Worm (Caenorhabditis elegans) whole organism, L2 larva: ENCODE results near the gene srh-88.
"Not testable (repeated sequence)": the region's sequence is repeated elsewhere in the genome, so short reads cannot be mapped to it uniquely, and the experiment has no call there.

ENCODE experiments used
- F13H6.1 ChIP-seq: sonication (generic microtip); optimal IDR thresholded peaks from 2 replicates; lab custom pipeline; 2016; ENCODE audit warnings: missing genetic modification characterization, missing compliant biosample characterization
- R02D3.7 ChIP-seq: fragments of 150-350 bp; optimal IDR thresholded peaks from 2 replicates; lab custom pipeline; 2014; ENCODE audit warnings: missing biosample characterization, missing genetic modification characterization
- Y55F3AM.14 ChIP-seq: fragments of 200-800 bp; sonication (Bioruptor generic); optimal IDR thresholded peaks from 2 replicates; lab custom pipeline; 2018; ENCODE audit warnings: mild to moderate bottlenecking, missing genetic modification characterization, missing compliant biosample characterization
- alr-1 ChIP-seq: fragments of 150-350 bp; optimal IDR thresholded peaks from 2 replicates; lab custom pipeline; 2014; ENCODE audit warnings: missing biosample characterization, missing genetic modification characterization
- ama-1 ChIP-seq: fragments of 150-350 bp; optimal IDR thresholded peaks from 2 replicates; lab custom pipeline; 2018; ENCODE audit warnings: inconsistent platforms
- blmp-1 ChIP-seq: sonication (generic microtip); optimal IDR thresholded peaks from 2 replicates; lab custom pipeline; 2017; ENCODE audit warnings: missing genetic modification characterization, mild to moderate bottlenecking, missing compliant biosample characterization, antibody characterized with exemption, moderate library complexity; ENCODE audit not compliant: insufficient read depth
- ceh-82 ChIP-seq: fragments of 150-350 bp; optimal IDR thresholded peaks from 2 replicates; lab custom pipeline; 2014; ENCODE audit warnings: missing biosample characterization, missing genetic modification characterization
- elt-1 ChIP-seq: fragments of 150-350 bp; optimal IDR thresholded peaks from 2 replicates; lab custom pipeline; 2014; ENCODE audit warnings: missing biosample characterization, missing genetic modification characterization
- elt-3 ChIP-seq: sonication (generic microtip); optimal IDR thresholded peaks from 2 replicates; lab custom pipeline; 2017; ENCODE audit warnings: missing biosample characterization, missing genetic modification characterization
- fos-1 ChIP-seq: fragments of 150-350 bp; optimal IDR thresholded peaks from 2 replicates; lab custom pipeline; 2014; ENCODE audit warnings: missing biosample characterization, missing genetic modification characterization
- gmeb-1 ChIP-seq: fragments of 150-350 bp; optimal IDR thresholded peaks from 2 replicates; lab custom pipeline; 2014; ENCODE audit warnings: missing biosample characterization, missing genetic modification characterization
- lin-13 ChIP-seq: fragments of 150-350 bp; optimal IDR thresholded peaks from 2 replicates; lab custom pipeline; 2014; ENCODE audit warnings: missing biosample characterization, missing genetic modification reagents, missing genetic modification characterization
- lsy-2 ChIP-seq, 2 experiments: fragments of 150-350 bp in 1 of 2; sonication (generic microtip) in 1 of 2; optimal IDR thresholded peaks; 2 replicates each; lab custom pipeline; 2014 to 2017; ENCODE audit warnings: missing biosample characterization in 2 of 2, missing genetic modification characterization in 2 of 2
- mbf-1 ChIP-seq: sonication (generic microtip); optimal IDR thresholded peaks from 2 replicates; lab custom pipeline; 2017; ENCODE audit warnings: missing biosample characterization, missing genetic modification characterization
- mdl-1 ChIP-seq, 2 experiments: fragments of 150-350 bp in 1 of 2; sonication (generic microtip) in 1 of 2; optimal IDR thresholded peaks; 2 replicates each; lab custom pipeline; 2017; ENCODE audit warnings: missing biosample characterization in 2 of 2, missing genetic modification characterization in 2 of 2
- nhr-11 ChIP-seq: fragments of 150-350 bp; optimal IDR thresholded peaks from 2 replicates; lab custom pipeline; 2014; ENCODE audit warnings: missing biosample characterization, missing genetic modification characterization
- nhr-12 ChIP-seq: fragments of 150-350 bp; optimal IDR thresholded peaks from 2 replicates; lab custom pipeline; 2014; ENCODE audit warnings: missing biosample characterization, missing genetic modification characterization
- nhr-129 ChIP-seq: fragments of 150-350 bp; optimal IDR thresholded peaks from 2 replicates; lab custom pipeline; 2014; ENCODE audit warnings: missing biosample characterization, missing genetic modification characterization
- nhr-23 ChIP-seq: fragments of 150-350 bp; optimal IDR thresholded peaks from 2 replicates; lab custom pipeline; 2014; ENCODE audit warnings: missing biosample characterization, missing genetic modification reagents, missing genetic modification characterization
- nhr-237 ChIP-seq: fragments of 150-350 bp; optimal IDR thresholded peaks from 2 replicates; lab custom pipeline; 2014; ENCODE audit warnings: missing biosample characterization, missing genetic modification characterization
- nhr-6 ChIP-seq: fragments of 150-350 bp; optimal IDR thresholded peaks from 2 replicates; lab custom pipeline; 2014; ENCODE audit warnings: missing biosample characterization, missing genetic modification characterization
- peb-1 ChIP-seq: fragments of 150-350 bp; optimal IDR thresholded peaks from 2 replicates; lab custom pipeline; 2014; ENCODE audit warnings: missing biosample characterization, missing genetic modification characterization
- skn-1 ChIP-seq: sonication (generic microtip); optimal IDR thresholded peaks from 2 replicates; lab custom pipeline; 2017; ENCODE audit warnings: missing biosample characterization, missing genetic modification characterization
- sma-9 ChIP-seq, 2 experiments: fragments of 150-350 bp in 1 of 2; sonication (generic microtip) in 1 of 2; optimal IDR thresholded peaks; 2 replicates each; lab custom pipeline; 2014 to 2016; ENCODE audit warnings: missing genetic modification characterization in 2 of 2, mild to moderate bottlenecking in 1 of 2, missing biosample characterization in 1 of 2, missing compliant biosample characterization in 1 of 2, missing genetic modification reagents in 1 of 2, moderate library complexity in 1 of 2
- unc-39 ChIP-seq: fragments of 150-350 bp; optimal IDR thresholded peaks from 2 replicates; lab custom pipeline; 2014; ENCODE audit warnings: missing biosample characterization, missing genetic modification characterization
- unc-55 ChIP-seq: fragments of 150-350 bp; sonication (generic microtip); optimal IDR thresholded peaks from 3 replicates; lab custom pipeline; 2014; ENCODE audit warnings: missing biosample characterization, missing genetic modification reagents, missing genetic modification characterization
- unc-62 ChIP-seq: fragments of 150-350 bp; optimal IDR thresholded peaks from 2 replicates; lab custom pipeline; 2014; ENCODE audit warnings: missing biosample characterization, missing genetic modification reagents, missing genetic modification characterization
- zag-1 ChIP-seq: fragments of 150-350 bp; optimal IDR thresholded peaks from 2 replicates; lab custom pipeline; 2014; ENCODE audit warnings: missing biosample characterization, missing genetic modification characterization
- ztf-1 ChIP-seq: fragments of 200-800 bp; sonication (Bioruptor generic); conservative IDR thresholded peaks from 2 replicates; pipeline ENCODE4 v1.3.6; 2022; ENCODE audit warnings: missing genetic modification characterization, missing compliant biosample characterization

The srh-88 gene

ce11 chrV:2958202-2958601, 6.5 kb downstream of the srh-88 start, which contains the start of gene srw-142:
Gene srw-142, minus strand, starts transcription at chrV:2958302.
- TF ChIP-seq skn-1 (tag; lab: Kevin White, UChicago) (no peak), gmeb-1 (tag; lab: Kevin White, UChicago) (no peak), ceh-82 (tag; lab: Kevin White, UChicago) (no peak), blmp-1 (tag; lab: Kevin White, UChicago) (no peak), nhr-129 (tag; lab: Kevin White, UChicago) (no peak), lsy-2 (tag; optimal IDR thresholded peaks at IDR 0.05; lab: Kevin White, UChicago) (no peak)

ce11 chrV:2955342-2955741, 9.3 kb downstream of the srh-88 start, which contains the start of gene srh-248:
Gene srh-248, minus strand, starts transcription at chrV:2955442.
- not testable (repeated sequence) for TF ChIP-seq Y55F3AM.14; unc-55 (GFP tag; lab: Kevin White, UChicago); nhr-6 (tag; lab: Kevin White, UChicago)

ce11 chrV:2952102-2952501, 12.6 kb downstream of the srh-88 start, which contains the start of gene srw-122:
Gene srw-122, minus strand, starts transcription at chrV:2952202.
- TF ChIP-seq skn-1 (tag; lab: Kevin White, UChicago); fos-1; elt-3: not testable (repeated sequence)

- TF ChIP-seq Y55F3AM.14 (no peak), alr-1 (tag; lab: Kevin White, UChicago) (no peak), zag-1 (tag; lab: Kevin White, UChicago) (no peak), skn-1 (tag; lab: Kevin White, UChicago) (no peak), elt-3 (no peak), lin-13 (GFP tag; lab: Kevin White, UChicago) (no peak), mdl-1 (tag; optimal IDR thresholded peaks at IDR 0.05; lab: Kevin White, UChicago) (no peak), nhr-23 (tag; lab: Kevin White, UChicago) (no peak), ceh-82 (tag; lab: Kevin White, UChicago) (no peak), peb-1 (tag; lab: Kevin White, UChicago) (no peak), nhr-237 (tag; lab: Kevin White, UChicago) (no peak), blmp-1 (tag; lab: Kevin White, UChicago) (no peak), nhr-6 (tag; lab: Kevin White, UChicago) (no peak), sma-9 (GFP tag; optimal IDR thresholded peaks at IDR 0.05; lab: Kevin White, UChicago) (no peak), sma-9 (tag; optimal IDR thresholded peaks at IDR 0.05; lab: Kevin White, UChicago) (no peak), nhr-11 (no peak)
Measured at ce11 chrV:2945602-2946001, 19.1 kb downstream of the srh-88 start, which contains the start of gene srh-87. Gene srh-87, minus strand, starts transcription at chrV:2945702.

- TF ChIP-seq gmeb-1 (tag; lab: Kevin White, UChicago) (no peak), unc-39 (tag; lab: Kevin White, UChicago) (no peak)
Measured at ce11 chrV:2943859-2944258, 20.8 kb downstream of the srh-88 start, which contains the start of gene srw-137. Gene srw-137, minus strand, starts transcription at chrV:2943959.

- TF ChIP-seq elt-1 (tag; lab: Kevin White, UChicago) (no peak), ceh-82 (tag; lab: Kevin White, UChicago) (no peak), ama-1 (lab: Kevin White, UChicago) (no peak), unc-55 (GFP tag; lab: Kevin White, UChicago) (no peak), mbf-1 (no peak), elt-3 (no peak), F13H6.1 (no peak), unc-62 (GFP tag; lab: Kevin White, UChicago) (no peak), skn-1 (tag; lab: Kevin White, UChicago) (no peak), nhr-6 (tag; lab: Kevin White, UChicago) (no peak), nhr-129 (tag; lab: Kevin White, UChicago) (no peak), ztf-1 (GFP tag; lab: Robert Waterston, UW) (no peak), R02D3.7 (tag; lab: Kevin White, UChicago) (no peak), nhr-12 (tag; lab: Kevin White, UChicago) (no peak), peb-1 (tag; lab: Kevin White, UChicago) (no peak)
Measured at ce11 chrV:2942247-2942646, 22.4 kb downstream of the srh-88 start.
